Fruit fly (Drosophila melanogaster) whole organism, prepupa: ENCODE results near the gene raskol.

Source experiments
- Blimp-1 ChIP-seq: fragments of 200-800 bp; sonication (Bioruptor generic); optimal IDR thresholded peaks from 3 replicates; lab custom pipeline; 2017; ENCODE audit warnings: missing biosample characterization, missing genetic modification characterization, mild to moderate bottlenecking, moderate library complexity, missing genetic modification reagents
- CG6276 ChIP-seq: fragments of 200-800 bp; sonication (Bioruptor generic); optimal IDR thresholded peaks from 2 replicates; lab custom pipeline; 2017; ENCODE audit warnings: missing biosample characterization, mild to moderate bottlenecking, missing genetic modification characterization
- Eip75B ChIP-seq: fragments of 200-800 bp; sonication (Bioruptor generic); optimal IDR thresholded peaks from 3 replicates; lab custom pipeline; 2016; ENCODE audit warnings: missing biosample characterization, missing genetic modification characterization
- Eip93F ChIP-seq: fragments of 200-800 bp; sonication (Bioruptor generic); optimal IDR thresholded peaks from 2 replicates; lab custom pipeline; 2016; ENCODE audit warnings: missing biosample characterization, mild to moderate bottlenecking, missing genetic modification characterization
- Ets96B ChIP-seq: fragments of 200-800 bp; optimal IDR thresholded peaks from 2 replicates; lab custom pipeline; 2019; ENCODE audit warnings: missing biosample characterization, mild to moderate bottlenecking, missing genetic modification characterization, moderate library complexity
- Gug ChIP-seq: fragments of 200-800 bp; sonication (Bioruptor generic); IDR thresholded peaks from 2 replicates; pipeline ENCODE4 v1.3.6; 2022; ENCODE audit warnings: missing biosample characterization, missing genetic modification characterization
- Hr4 ChIP-seq: fragments of 200-800 bp; sonication (Bioruptor generic); optimal IDR thresholded peaks from 3 replicates; lab custom pipeline; 2016; ENCODE audit warnings: missing biosample characterization, missing genetic modification characterization
- Met ChIP-seq: fragments of 200-800 bp; sonication (Bioruptor generic); optimal IDR thresholded peaks from 3 replicates; lab custom pipeline; 2016; ENCODE audit warnings: missing biosample characterization, missing genetic modification characterization
- OdsH ChIP-seq: fragments of 200-800 bp; sonication (Bioruptor generic); optimal IDR thresholded peaks from 3 replicates; lab custom pipeline; 2016; ENCODE audit warnings: missing biosample characterization, missing genetic modification characterization
- dsx ChIP-seq: fragments of 200-800 bp; optimal IDR thresholded peaks from 3 replicates; lab custom pipeline; 2019; ENCODE audit warnings: missing biosample characterization, mild to moderate bottlenecking, missing genetic modification characterization, moderate library complexity; ENCODE audit not compliant: poor library complexity, severe bottlenecking
- eg ChIP-seq: fragments of 200-800 bp; sonication (Bioruptor generic); IDR thresholded peaks from 3 replicates; pipeline ENCODE4 v1.3.6; 2022; ENCODE audit warnings: missing biosample characterization, missing genetic modification characterization
- esn ChIP-seq: fragments of 200-800 bp; sonication (Bioruptor generic); optimal IDR thresholded peaks from 2 replicates; lab custom pipeline; 2016; ENCODE audit warnings: missing biosample characterization, mild to moderate bottlenecking, missing genetic modification characterization, moderate library complexity
- topi ChIP-seq: fragments of 200-800 bp; sonication (Bioruptor generic); optimal IDR thresholded peaks from 3 replicates; lab custom pipeline; 2016; ENCODE audit warnings: missing biosample characterization, missing genetic modification characterization

DNA sequence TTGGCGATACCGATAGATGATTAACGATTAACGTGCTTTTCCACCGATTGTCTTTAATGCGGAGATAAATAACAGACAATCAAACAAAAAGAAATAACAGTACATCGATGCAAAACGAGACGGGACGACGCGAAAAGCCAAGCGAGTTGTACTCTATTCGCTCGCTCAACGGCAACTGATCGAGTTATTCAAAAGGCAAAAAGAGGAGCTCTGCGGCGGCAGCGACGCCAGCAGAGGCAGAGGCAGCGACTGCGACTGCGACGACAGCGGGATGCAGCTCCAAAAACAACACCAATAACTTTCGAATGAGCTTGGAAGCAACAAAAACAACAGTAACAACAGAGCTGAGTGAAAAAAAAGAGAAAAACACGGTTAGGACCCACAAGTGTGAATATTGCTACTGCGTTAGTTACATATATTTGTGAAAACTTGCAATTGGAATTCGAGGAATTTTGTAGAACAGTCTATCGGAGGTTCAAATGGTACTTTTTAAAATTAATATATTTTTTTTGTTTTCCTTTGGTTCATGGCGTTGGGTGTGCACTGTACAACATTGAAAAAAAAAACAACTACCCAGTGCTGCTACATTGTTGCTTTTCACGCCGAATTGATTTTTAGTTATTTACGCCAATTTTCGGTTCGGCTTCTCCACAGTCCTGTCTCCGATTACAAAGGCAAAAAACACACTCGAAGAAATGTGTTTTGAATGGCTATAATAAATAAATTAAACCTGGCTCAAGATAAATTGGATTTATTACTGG, 27.0 kb upstream of the raskol start:
- peak; percentile 80 for TF ChIP-seq Blimp-1 (GFP tag; lab: Kevin White, UChicago)
- peak; percentile 93 for TF ChIP-seq CG6276 (GFP tag; lab: Kevin White, UChicago)
- TF ChIP-seq Hr4: peak; percentile 93
- peak; percentile 95 for TF ChIP-seq Eip75B
- peak; percentile 92 for TF ChIP-seq Eip93F (GFP tag; lab: Kevin White, UChicago)
- peak; percentile 94 for TF ChIP-seq OdsH (GFP tag; lab: Kevin White, UChicago)
- TF ChIP-seq eg (GFP tag; lab: Robert Waterston, UW): peak; percentile 96
- peak; percentile 97 for TF ChIP-seq esn (GFP tag; lab: Kevin White, UChicago)
- TF ChIP-seq Ets96B: peak; percentile 85
- TF ChIP-seq topi (GFP tag; lab: Kevin White, UChicago): peak; percentile 96
- peak; percentile 94 for TF ChIP-seq Met (GFP tag; lab: Kevin White, UChicago)
- TF ChIP-seq dsx (GFP tag; lab: Kevin White, UChicago): peak; percentile 99
- peak; percentile 93 for TF ChIP-seq Gug
